Fruit fly (Drosophila melanogaster) whole organism, embryonic: Measurements from ENCODE around the gene Egfrap.

Experiments used
- Asciz ChIP-seq: fragments of 200-800 bp; sonication (Bioruptor generic); optimal IDR thresholded peaks from 2 replicates; lab custom pipeline; 2017; ENCODE audit warnings: missing biosample characterization, mild to moderate bottlenecking, missing genetic modification characterization, missing genetic modification reagents
- CG10654 ChIP-seq: fragments of 200-800 bp; sonication (Bioruptor generic); optimal IDR thresholded peaks from 2 replicates; lab custom pipeline; 2016; ENCODE audit warnings: missing biosample characterization, missing genetic modification characterization
- CG11723 ChIP-seq: fragments of 200-800 bp; sonication (Bioruptor generic); optimal IDR thresholded peaks from 2 replicates; lab custom pipeline; 2017; ENCODE audit warnings: missing biosample characterization, mild to moderate bottlenecking, missing genetic modification characterization
- CG13775 ChIP-seq: fragments of 200-800 bp; sonication (Bioruptor generic); optimal IDR thresholded peaks from 3 replicates; lab custom pipeline; 2017; ENCODE audit warnings: missing biosample characterization, mild to moderate bottlenecking, missing genetic modification characterization
- CG2120 ChIP-seq: fragments of 200-800 bp; sonication (Bioruptor generic); optimal IDR thresholded peaks from 3 replicates; lab custom pipeline; 2016; ENCODE audit warnings: missing biosample characterization, missing genetic modification characterization
- CG34422 ChIP-seq: fragments of 200-800 bp; sonication (Bioruptor generic); IDR thresholded peaks from 3 replicates; pipeline ENCODE4 v1.3.6; 2022; ENCODE audit warnings: missing biosample characterization, missing genetic modification characterization
- CG3838 ChIP-seq: fragments of 200-800 bp; sonication (Bioruptor generic); optimal IDR thresholded peaks from 3 replicates; lab custom pipeline; 2016; ENCODE audit warnings: missing biosample characterization, missing genetic modification characterization
- CG5245 ChIP-seq: fragments of 200-800 bp; sonication (Bioruptor generic); optimal IDR thresholded peaks from 3 replicates; lab custom pipeline; 2016; ENCODE audit warnings: missing biosample characterization, missing genetic modification characterization
- CG8944 ChIP-seq: fragments of 200-800 bp; sonication (Bioruptor generic); optimal IDR thresholded peaks from 3 replicates; lab custom pipeline; 2016; ENCODE audit warnings: missing biosample characterization, missing genetic modification characterization
- CG9727 ChIP-seq: fragments of 200-800 bp; sonication (Bioruptor generic); optimal IDR thresholded peaks from 3 replicates; lab custom pipeline; 2017; ENCODE audit warnings: missing biosample characterization, mild to moderate bottlenecking, missing genetic modification characterization
- Camta ChIP-seq: fragments of 200-800 bp; sonication (Bioruptor generic); optimal IDR thresholded peaks from 2 replicates; lab custom pipeline; 2016; ENCODE audit warnings: missing biosample characterization, missing genetic modification characterization
- Chrac-16 ChIP-seq: fragments of 200-800 bp; sonication (Bioruptor generic); optimal IDR thresholded peaks from 3 replicates; lab custom pipeline; 2016; ENCODE audit warnings: missing biosample characterization, missing genetic modification characterization
- D ChIP-seq, 2 experiments: fragments of 200-800 bp in 1 of 2; fragments of >200 bp in 1 of 2; sonication (Bioruptor generic) in 1 of 2; optimal IDR thresholded peaks; 2 replicates in 1 of 2; 3 replicates in 1 of 2; lab custom pipeline; 2017; ENCODE audit warnings: mild to moderate bottlenecking in 1 of 2, missing biosample characterization in 1 of 2, missing genetic modification characterization in 1 of 2, missing genetic modification reagents in 1 of 2
- Drgx ChIP-seq: fragments of 200-800 bp; sonication (Bioruptor generic); IDR thresholded peaks from 2 replicates; pipeline ENCODE4 v1.3.6; 2022; ENCODE audit warnings: missing biosample characterization, missing genetic modification characterization
- Elba2 ChIP-seq: fragments of 200-800 bp; sonication (Bioruptor generic); optimal IDR thresholded peaks from 3 replicates; lab custom pipeline; 2016; ENCODE audit warnings: missing biosample characterization, missing genetic modification characterization
- Gug ChIP-seq: fragments of 200-800 bp; sonication (Bioruptor generic); IDR thresholded peaks from 4 replicates; pipeline ENCODE4 v1.3.6; 2022; ENCODE audit warnings: missing biosample characterization, missing genetic modification characterization
- Hr3 ChIP-seq: fragments of 200-800 bp; sonication (Bioruptor generic); optimal IDR thresholded peaks from 3 replicates; lab custom pipeline; 2016; ENCODE audit warnings: missing biosample characterization, missing genetic modification characterization
- Nf-YB ChIP-seq: fragments of 200-800 bp; sonication (Bioruptor generic); optimal IDR thresholded peaks from 3 replicates; lab custom pipeline; 2019; ENCODE audit warnings: missing biosample characterization, mild to moderate bottlenecking, missing genetic modification characterization, moderate library complexity
- NfI ChIP-seq: fragments of 200-800 bp; sonication (Bioruptor generic); optimal IDR thresholded peaks from 3 replicates; lab custom pipeline; 2018; ENCODE audit warnings: missing biosample characterization, mild to moderate bottlenecking, missing genetic modification characterization, moderate library complexity
- Oli ChIP-seq: fragments of 200-800 bp; sonication (Bioruptor generic); optimal IDR thresholded peaks from 2 replicates; lab custom pipeline; 2018; ENCODE audit warnings: missing biosample characterization, mild to moderate bottlenecking, missing genetic modification characterization, moderate library complexity
- Optix ChIP-seq: fragments of 200-800 bp; sonication (Bioruptor generic); IDR thresholded peaks from 3 replicates; pipeline ENCODE4 v1.3.6; 2022; ENCODE audit warnings: missing biosample characterization, missing genetic modification characterization
- Rx ChIP-seq: fragments of 200-800 bp; sonication (Bioruptor generic); IDR thresholded peaks from 2 replicates; pipeline ENCODE4 v1.3.6; 2022; ENCODE audit warnings: missing biosample characterization, missing genetic modification characterization
- Spps ChIP-seq: fragments of 200-800 bp; sonication (Bioruptor generic); optimal IDR thresholded peaks from 2 replicates; lab custom pipeline; 2018; ENCODE audit warnings: missing biosample characterization, mild to moderate bottlenecking, missing genetic modification characterization
- Trl ChIP-seq, 3 experiments: fragments of >200 bp in 2 of 3; fragments of 200-800 bp in 1 of 3; sonication (Bioruptor generic) in 1 of 3; optimal IDR thresholded peaks; 2 replicates in 1 of 3; 3 replicates in 2 of 3; lab custom pipeline; 2016 to 2017; ENCODE audit warnings: missing biosample characterization in 1 of 3, missing genetic modification characterization in 1 of 3
- YL-1 ChIP-seq: fragments of 200-800 bp; sonication (Bioruptor generic); optimal IDR thresholded peaks from 3 replicates; lab custom pipeline; 2017; ENCODE audit warnings: missing biosample characterization, mild to moderate bottlenecking, missing genetic modification characterization
- bigmax ChIP-seq: fragments of 200-800 bp; sonication (Bioruptor generic); optimal IDR thresholded peaks from 2 replicates; lab custom pipeline; 2018; ENCODE audit warnings: missing biosample characterization, mild to moderate bottlenecking, missing genetic modification characterization
- bsh ChIP-seq, 2 experiments: fragments of 200-800 bp; sonication (Bioruptor generic); optimal IDR thresholded peaks; 2 replicates each; lab custom pipeline; 2017 to 2018; ENCODE audit warnings: mild to moderate bottlenecking in 2 of 2, missing biosample characterization in 2 of 2, missing genetic modification characterization in 2 of 2, moderate library complexity in 1 of 2
- dmrt11E ChIP-seq: fragments of 200-800 bp; sonication (Bioruptor generic); optimal IDR thresholded peaks from 3 replicates; lab custom pipeline; 2018; ENCODE audit warnings: missing biosample characterization, mild to moderate bottlenecking, missing genetic modification characterization, moderate library complexity
- dysf ChIP-seq: fragments of 200-800 bp; sonication (Bioruptor generic); IDR thresholded peaks from 3 replicates; pipeline ENCODE4 v1.3.6; 2022; ENCODE audit warnings: missing biosample characterization, missing genetic modification characterization
- eyg ChIP-seq: fragments of 200-800 bp; sonication (Bioruptor generic); optimal IDR thresholded peaks from 3 replicates; lab custom pipeline; 2016; ENCODE audit warnings: missing biosample characterization, missing genetic modification characterization
- fd64A ChIP-seq: fragments of 200-800 bp; sonication (Bioruptor generic); optimal IDR thresholded peaks from 3 replicates; lab custom pipeline; 2018; ENCODE audit warnings: missing biosample characterization, mild to moderate bottlenecking, missing genetic modification characterization
- h ChIP-seq: fragments of >200 bp; optimal IDR thresholded peaks from 2 replicates; lab custom pipeline; 2017
- hb ChIP-seq: fragments of 200-800 bp; sonication (Bioruptor generic); IDR thresholded peaks from 3 replicates; pipeline ENCODE4 v1.3.6; 2022; ENCODE audit warnings: missing biosample characterization, missing genetic modification characterization; ENCODE audit not compliant: partially characterized antibody
- mld ChIP-seq: fragments of 200-800 bp; sonication (Bioruptor generic); IDR thresholded peaks from 3 replicates; pipeline ENCODE4 v1.3.6; 2022; ENCODE audit warnings: missing biosample characterization, missing genetic modification characterization; ENCODE audit not compliant: partially characterized antibody
- nom ChIP-seq: fragments of 200-800 bp; sonication (Bioruptor generic); optimal IDR thresholded peaks from 2 replicates; lab custom pipeline; 2017; ENCODE audit warnings: missing biosample characterization, missing genetic modification characterization, mild to moderate bottlenecking, moderate library complexity, missing genetic modification reagents
- oc ChIP-seq: fragments of 200-800 bp; sonication (Bioruptor generic); optimal IDR thresholded peaks from 2 replicates; lab custom pipeline; 2018; ENCODE audit warnings: missing biosample characterization, mild to moderate bottlenecking, missing genetic modification characterization, moderate library complexity
- otp ChIP-seq: fragments of 200-800 bp; sonication (Bioruptor generic); IDR thresholded peaks from 3 replicates; pipeline ENCODE4, ENCODE4 v1.3.6; 2022; ENCODE audit warnings: missing biosample characterization, missing genetic modification characterization
- repo ChIP-seq: fragments of 200-800 bp; sonication (Bioruptor generic); optimal IDR thresholded peaks from 2 replicates; lab custom pipeline; 2016; ENCODE audit warnings: missing biosample characterization, missing genetic modification characterization
- slou ChIP-seq: fragments of 200-800 bp; sonication (Bioruptor generic); optimal IDR thresholded peaks from 3 replicates; lab custom pipeline; 2016; ENCODE audit warnings: missing biosample characterization, missing genetic modification characterization
- stwl ChIP-seq: fragments of 200-800 bp; sonication (Bioruptor generic); optimal IDR thresholded peaks from 3 replicates; lab custom pipeline; 2018; ENCODE audit warnings: missing biosample characterization, mild to moderate bottlenecking, missing genetic modification characterization, moderate library complexity
- tll ChIP-seq, 2 experiments: fragments of 200-800 bp in 1 of 2; fragments of >200 bp in 1 of 2; sonication (Bioruptor generic) in 1 of 2; optimal IDR thresholded peaks; 2 replicates each; lab custom pipeline; 2017 to 2019; ENCODE audit warnings: missing biosample characterization in 2 of 2, missing genetic modification characterization in 2 of 2, mild to moderate bottlenecking in 1 of 2, moderate library complexity in 1 of 2
- ttk ChIP-seq: fragments of 200-800 bp; sonication (Bioruptor generic); IDR thresholded peaks from 2 replicates; pipeline ENCODE4 v2.1.2; 2022; ENCODE audit warnings: missing biosample characterization, missing genetic modification characterization
- unc-4 ChIP-seq: fragments of 200-800 bp; sonication (Bioruptor generic); IDR thresholded peaks from 2 replicates; pipeline ENCODE4 v1.3.6; 2022; ENCODE audit warnings: missing biosample characterization, missing genetic modification characterization; ENCODE audit not compliant: partially characterized antibody
- vfl ChIP-seq: fragments of 200-800 bp; sonication (Bioruptor generic); optimal IDR thresholded peaks from 2 replicates; lab custom pipeline; 2016; ENCODE audit warnings: missing biosample characterization, missing genetic modification characterization
- yki ChIP-seq: fragments of >200 bp; optimal IDR thresholded peaks from 3 replicates; lab custom pipeline; 2018

The Egfrap gene

DNA sequence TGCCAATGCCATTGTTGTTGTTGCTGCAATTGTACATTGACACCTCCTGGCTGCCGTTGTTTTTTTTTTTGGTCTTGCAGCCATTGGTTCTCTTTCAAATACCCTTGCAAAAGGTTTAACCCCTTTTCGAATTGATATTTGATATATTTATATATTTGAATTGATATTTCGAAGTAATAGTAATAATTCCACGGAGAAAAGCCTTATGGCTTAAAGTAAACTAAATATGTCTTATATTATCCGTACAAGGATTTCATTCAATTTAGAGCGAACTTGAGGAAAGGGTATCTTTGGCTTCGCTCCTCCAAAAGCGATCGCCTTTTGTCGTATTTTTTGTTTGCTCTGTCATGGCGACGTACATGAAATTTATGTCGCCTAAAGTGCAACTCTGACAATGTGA, 8.9 kb downstream of the Egfrap start:
- TF ChIP-seq yki (lab: Kevin White, UChicago): no peak
- peak; percentile 32 for TF ChIP-seq Drgx
- TF ChIP-seq, all 482 proteins: peak for 1

DNA sequence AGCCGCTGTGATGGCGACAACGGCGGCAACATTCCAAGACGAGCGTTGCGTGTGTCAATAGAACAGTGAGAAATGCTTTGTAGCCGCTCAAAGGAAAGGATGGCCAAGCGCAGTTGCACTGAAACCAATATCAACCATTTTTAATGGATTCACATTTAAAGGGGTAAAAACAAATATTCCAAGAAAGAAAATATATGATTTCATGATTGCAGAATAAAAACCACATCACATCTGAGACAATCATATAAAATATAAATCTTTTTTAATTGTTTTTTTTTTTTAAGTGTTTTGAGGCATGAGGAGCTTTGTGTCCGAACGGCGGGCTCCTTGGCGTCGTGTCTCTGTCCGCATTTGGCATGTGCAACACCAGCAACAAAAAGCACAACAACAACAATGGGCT, 9.4 kb downstream of the Egfrap start:
- TF ChIP-seq bsh (GFP tag; optimal IDR thresholded peaks at IDR 0.05; lab: Kevin White, UChicago): peak in 1 of 2 experiments; percentile 42
- TF ChIP-seq nom: no peak
- TF ChIP-seq Drgx: 0 out of 2 replicates have a peak, but pooled peaks have one; percentile 18
- TF ChIP-seq Trl (optimal IDR thresholded peaks at IDR 0.05; lab: Kevin White, UChicago): no peak
- no peak for TF ChIP-seq Trl (GFP tag; optimal IDR thresholded peaks at IDR 0.05; lab: Kevin White, UChicago)
- TF ChIP-seq mld (GFP tag; lab: Robert Waterston, UW): no peak
- TF ChIP-seq, all 482 proteins: peak for 2

DNA sequence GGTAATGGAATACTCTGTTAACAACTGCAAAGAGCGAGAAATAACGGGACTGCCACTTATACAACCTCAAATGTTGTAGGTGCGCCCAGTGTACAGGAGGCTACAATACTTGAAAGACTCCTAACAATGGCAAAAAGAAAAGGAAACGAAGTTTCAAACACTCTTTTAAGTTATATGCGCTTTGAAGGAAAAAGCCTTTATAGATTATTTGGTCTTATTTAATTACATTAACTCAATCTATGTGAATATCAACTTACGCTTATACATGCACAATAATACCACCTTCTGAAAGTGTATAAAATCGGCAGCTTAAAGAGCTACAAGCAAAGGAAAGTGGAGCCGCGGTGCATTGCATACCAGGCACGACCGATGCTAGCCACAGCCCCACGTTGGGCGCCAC, 10.0 kb downstream of the Egfrap start:
- TF ChIP-seq Chrac-16 (GFP tag; lab: Kevin White, UChicago) (no peak), otp (no peak), eyg (no peak), Nf-YB (GFP tag; lab: Kevin White, UChicago) (no peak), Gug (no peak), ttk (GFP tag; lab: Robert Waterston, UW) (no peak), Camta (no peak), NfI (GFP tag; lab: Kevin White, UChicago) (no peak), Rx (no peak), Optix (GFP tag; lab: Robert Waterston, UW) (no peak), CG11723 (GFP tag; lab: Kevin White, UChicago) (no peak), Hr3 (GFP tag; lab: Kevin White, UChicago) (no peak)
- TF ChIP-seq, all 482 proteins: peak for 0

DNA sequence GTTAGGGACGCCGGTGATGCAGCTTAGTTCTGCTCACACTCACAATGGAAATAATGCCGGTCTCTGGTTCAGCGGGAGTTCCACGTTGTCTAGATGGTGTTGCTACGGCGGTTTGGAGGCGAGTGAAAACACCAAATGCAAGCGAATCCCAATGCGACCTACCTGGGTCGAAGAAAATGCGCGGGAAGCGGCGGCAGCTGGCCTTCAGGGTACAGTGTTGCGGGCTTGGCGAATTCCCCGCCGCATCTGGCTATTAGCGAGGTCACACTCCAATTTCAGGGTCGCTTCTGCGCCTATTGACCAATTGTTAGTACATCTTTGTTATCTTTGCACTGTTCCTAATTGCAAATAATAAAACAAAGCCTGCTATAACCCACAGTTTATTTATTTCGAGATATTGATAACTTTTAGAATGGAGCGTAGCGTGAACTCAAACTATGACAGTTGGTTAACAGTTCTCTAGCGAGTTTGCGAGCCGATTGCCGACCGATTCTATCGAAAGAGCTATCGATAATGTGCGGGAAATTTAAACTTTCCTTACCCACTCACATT, 18.0 kb downstream of the Egfrap start, which contains the start of gene Rcc1:
Gene Rcc1, minus strand, starts transcription at position 411 of the 552 bp plus-strand sequence.
- TF ChIP-seq CG10654 (GFP tag; lab: Kevin White, UChicago) (peak; percentile 10), CG13775 (GFP tag; lab: Kevin White, UChicago) (peak; percentile 5), hb (GFP tag; lab: Robert Waterston, UW) (peak; percentile 59; the same call in 1 of the 3 replicates), fd64A (GFP tag; lab: Kevin White, UChicago) (no peak), repo (GFP tag; lab: Kevin White, UChicago) (peak; percentile 9), Elba2 (GFP tag; lab: Kevin White, UChicago) (peak; percentile 83), CG3838 (no peak), CG34422 (GFP tag; lab: Robert Waterston, UW) (peak; percentile 93; the same call in 2 of the 3 replicates), bigmax (peak; percentile 94), h (lab: Kevin White, UChicago) (no peak), tll (GFP tag; optimal IDR thresholded peaks at IDR 0.05; lab: Kevin White, UChicago) (peak in 1 of 2 experiments; percentile 77), D (optimal IDR thresholded peaks at IDR 0.05; lab: Kevin White, UChicago) (peak; percentile 72), D (GFP tag; optimal IDR thresholded peaks at IDR 0.05; lab: Kevin White, UChicago) (no peak), CG8944 (peak; percentile 29), stwl (tag; lab: Kevin White, UChicago) (peak; percentile 52), Asciz (GFP tag; lab: Kevin White, UChicago) (no peak), unc-4 (peak; percentile 64), dysf (GFP tag; lab: Robert Waterston, UW) (no peak), CG9727 (peak; percentile 12), vfl (GFP tag; lab: Kevin White, UChicago) (peak; percentile 29), CG5245 (GFP tag; lab: Kevin White, UChicago) (no peak), oc (tag; lab: Kevin White, UChicago) (no peak), CG2120 (GFP tag; lab: Kevin White, UChicago) (peak; percentile 51), NfI (GFP tag; lab: Kevin White, UChicago) (peak; percentile 17), Oli (tag; lab: Kevin White, UChicago) (no peak), slou (GFP tag; lab: Kevin White, UChicago) (no peak), YL-1 (GFP tag; lab: Kevin White, UChicago) (peak; percentile 28), Spps (tag; lab: Kevin White, UChicago) (no peak), dmrt11E (peak; percentile 24)
